Worm (Caenorhabditis elegans): ENCODE results near the gene clec-156.

The clec-156 gene

DNA sequence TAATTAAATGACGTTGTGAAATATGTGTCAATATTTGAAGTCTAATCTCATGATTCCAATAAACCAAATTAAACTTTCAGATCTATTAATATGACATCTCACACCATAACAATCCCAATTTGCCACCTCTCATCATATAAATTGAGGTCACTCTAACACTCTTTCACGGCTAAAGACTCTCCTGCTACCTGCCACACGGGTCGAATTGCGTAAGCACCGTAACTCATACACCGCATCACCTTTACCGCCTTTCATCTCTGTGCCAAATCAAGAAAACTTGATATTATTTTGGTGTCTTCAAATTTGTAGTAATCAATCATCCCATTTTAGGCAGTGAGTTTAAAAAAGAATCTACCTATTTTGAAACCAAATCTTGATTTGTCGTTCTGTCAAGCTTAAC lies 35.7 kb downstream of the clec-156 start:
- TF ChIP-seq fos-1 (tag; optimal IDR thresholded peaks at IDR 0.05) (no peak), ztf-4 (tag; optimal IDR thresholded peaks at IDR 0.05) (no peak), unc-55 (GFP tag; optimal IDR thresholded peaks at IDR 0.05) (no peak), nhr-12 (tag; optimal IDR thresholded peaks at IDR 0.05) (no peak), F13H6.1 (tag; optimal IDR thresholded peaks at IDR 0.05) (no peak), snpc-4 (tag; optimal IDR thresholded peaks at IDR 0.05) (no peak), lin-11 (tag; optimal IDR thresholded peaks at IDR 0.05) (no peak), nhr-11 (tag; optimal IDR thresholded peaks at IDR 0.05) (no peak)

- TF ChIP-seq mbf-1 (tag; optimal IDR thresholded peaks at IDR 0.05) (no peak), egl-27 (tag; optimal IDR thresholded peaks at IDR 0.05) (no peak)
These were observed 39.4 kb downstream of the clec-156 start, which contains the start of gene metl-5 for ce11 chrIII:4802707-4803106. TSS of gene metl-5 (plus strand) at chrIII:4803007.

DNA sequence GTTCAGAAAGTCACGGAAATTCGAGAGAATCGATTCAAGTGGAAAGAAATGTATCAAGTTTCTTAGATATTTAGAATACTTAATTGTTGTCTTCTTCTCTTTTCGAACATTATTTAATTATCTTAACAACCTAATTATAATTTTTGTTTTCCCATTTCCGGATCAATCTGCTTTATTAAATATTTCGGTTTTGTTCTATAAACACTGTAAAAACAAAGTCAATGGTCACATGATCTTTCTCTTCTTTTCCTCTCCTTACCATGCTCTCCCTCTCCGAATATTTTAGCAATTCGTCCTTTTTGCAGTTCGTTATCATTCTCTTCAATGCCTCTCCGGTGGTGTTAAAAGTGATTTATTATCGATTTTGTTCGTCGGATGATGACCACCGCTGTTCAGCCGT lies 45.5 kb downstream of the clec-156 start, which contains the start of gene tag-325:
Gene tag-325, plus strand, starts transcription at position 301 of the 400 bp plus-strand sequence.
- TF ChIP-seq nhr-21 (tag; optimal IDR thresholded peaks at IDR 0.05) (no peak), mdl-1 (tag; optimal IDR thresholded peaks at IDR 0.05) (no peak), alr-1 (tag; optimal IDR thresholded peaks at IDR 0.05) (no peak), fos-1 (tag; optimal IDR thresholded peaks at IDR 0.05) (peak; percentile 26), nhr-6 (tag; optimal IDR thresholded peaks at IDR 0.05) (no peak)

- TF ChIP-seq unc-62 (GFP tag; optimal IDR thresholded peaks at IDR 0.05) (no peak), nhr-77 (tag; optimal IDR thresholded peaks at IDR 0.05) (no peak), dmd-4 (tag; optimal IDR thresholded peaks at IDR 0.05) (no peak), sma-3 (GFP tag; optimal IDR thresholded peaks at IDR 0.05) (peak; percentile 50), nhr-25 (tag; optimal IDR thresholded peaks at IDR 0.05) (no peak), ztf-4 (tag; optimal IDR thresholded peaks at IDR 0.05) (no peak), F13H6.1 (tag; optimal IDR thresholded peaks at IDR 0.05) (peak; percentile 73), ztf-1 (GFP tag; conservative IDR thresholded peaks at IDR 0.05) (no peak), nhr-12 (tag; optimal IDR thresholded peaks at IDR 0.05) (no peak), R02D3.7 (tag; optimal IDR thresholded peaks at IDR 0.05) (no peak), zag-1 (tag; optimal IDR thresholded peaks at IDR 0.05) (no peak), nhr-129 (tag; optimal IDR thresholded peaks at IDR 0.05) (peak; percentile 76), ama-1 (optimal IDR thresholded peaks at IDR 0.05) (no peak), unc-55 (GFP tag; optimal IDR thresholded peaks at IDR 0.05) (peak; percentile 55), alr-1 (tag; optimal IDR thresholded peaks at IDR 0.05) (no peak), nhr-10 (tag; optimal IDR thresholded peaks at IDR 0.05) (no peak), ceh-82 (tag; optimal IDR thresholded peaks at IDR 0.05) (no peak), fos-1 (tag; optimal IDR thresholded peaks at IDR 0.05) (peak; percentile 100), Y55F3AM.14 (GFP tag; optimal IDR thresholded peaks at IDR 0.05) (no peak), lsy-2 (tag; optimal IDR thresholded peaks at IDR 0.05) (peak; percentile 19 to 80), ceh-16 (tag; optimal IDR thresholded peaks at IDR 0.05) (no peak), ztf-11 (tag; optimal IDR thresholded peaks at IDR 0.05) (no peak), crh-2 (tag; optimal IDR thresholded peaks at IDR 0.05) (peak; percentile 66), lin-11 (tag; optimal IDR thresholded peaks at IDR 0.05) (no peak), elt-3 (tag; optimal IDR thresholded peaks at IDR 0.05) (no peak), peb-1 (tag; optimal IDR thresholded peaks at IDR 0.05) (no peak), mdl-1 (tag; optimal IDR thresholded peaks at IDR 0.05) (peak in 1 of 2 experiments; percentile 4), lin-13 (GFP tag; optimal IDR thresholded peaks at IDR 0.05) (peak; percentile 70), mab-5 (tag; optimal IDR thresholded peaks at IDR 0.05) (no peak), sem-4 (tag; optimal IDR thresholded peaks at IDR 0.05) (peak; percentile 38), nhr-237 (tag; optimal IDR thresholded peaks at IDR 0.05) (no peak), unc-39 (tag; optimal IDR thresholded peaks at IDR 0.05) (no peak), nhr-6 (tag; optimal IDR thresholded peaks at IDR 0.05) (peak; percentile 23), nhr-11 (tag; optimal IDR thresholded peaks at IDR 0.05) (no peak), lin-39 (tag; optimal IDR thresholded peaks at IDR 0.05) (no peak), sma-9 (GFP tag; optimal IDR thresholded peaks at IDR 0.05) (peak; percentile 65), sma-9 (tag; optimal IDR thresholded peaks at IDR 0.05) (no peak), ZK546.5 (tag; optimal IDR thresholded peaks at IDR 0.05) (no peak), egl-27 (tag; optimal IDR thresholded peaks at IDR 0.05) (peak; percentile 49), skn-1 (tag; optimal IDR thresholded peaks at IDR 0.05) (no peak), mbf-1 (tag; optimal IDR thresholded peaks at IDR 0.05) (no peak), nhr-21 (tag; optimal IDR thresholded peaks at IDR 0.05) (peak; percentile 53), aly-2 (tag; optimal IDR thresholded peaks at IDR 0.05) (no peak), nhr-23 (tag; optimal IDR thresholded peaks at IDR 0.05) (no peak), snpc-4 (tag; optimal IDR thresholded peaks at IDR 0.05) (no peak), elt-1 (tag; optimal IDR thresholded peaks at IDR 0.05) (no peak), blmp-1 (tag; optimal IDR thresholded peaks at IDR 0.05; ENCODE audit: insufficient read depth) (no peak)
These were observed 46.0 kb downstream of the clec-156 start for ce11 chrIII:4796039-4796438.
